Worm (Caenorhabditis elegans): ENCODE data around the gene C44B7.11.

C44B7.11 gene

ce11 chrII:6889580-6889922, 7.8 kb downstream of the C44B7.11 start:
- TF ChIP-seq dpff-1 (tag; optimal IDR thresholded peaks at IDR 0.05): no peak
- TF ChIP-seq snpc-1.3 (tag; optimal IDR thresholded peaks at IDR 0.05; ENCODE audit: insufficient read depth): no peak
- no peak for TF ChIP-seq lag-1 (GFP tag; IDR thresholded peaks at IDR 0.05)
- no peak for TF ChIP-seq F49E8.2 (tag; optimal IDR thresholded peaks at IDR 0.05; ENCODE audit: insufficient read depth)
- TF ChIP-seq ama-1 (optimal IDR thresholded peaks at IDR 0.05): peak; percentile 94
- no peak for TF ChIP-seq ama-1 (GFP tag; optimal IDR thresholded peaks at IDR 0.05)
- peak; percentile 46; the same call in 1 of the 2 replicates for TF ChIP-seq nfyb-1 (GFP tag; IDR thresholded peaks at IDR 0.05)
- no peak for TF ChIP-seq nhr-27 (tag; optimal IDR thresholded peaks at IDR 0.05)
- no peak for TF ChIP-seq ztf-6 (GFP tag; IDR thresholded peaks at IDR 0.05)
- TF ChIP-seq C06A6.2 (GFP tag; conservative IDR thresholded peaks at IDR 0.05): 0 out of 2 replicates have a peak, but pooled peaks have one; percentile 12
- peak; percentile 43 for TF ChIP-seq somi-1 (GFP tag; optimal IDR thresholded peaks at IDR 0.05)
- TF ChIP-seq lir-1 (GFP tag; conservative IDR thresholded peaks at IDR 0.05): no peak
- 0 out of 2 replicates have a peak, but pooled peaks have one; percentile 70 for TF ChIP-seq F37B4.10 (GFP tag; IDR thresholded peaks at IDR 0.05)
- no peak for TF ChIP-seq T26A5.8 (tag; optimal IDR thresholded peaks at IDR 0.05)
- no peak for TF ChIP-seq hrde-1 (tag; optimal IDR thresholded peaks at IDR 0.05; ENCODE audit: borderline replicate concordance)
- no peak for TF ChIP-seq chd-7 (tag; optimal IDR thresholded peaks at IDR 0.05)
- peak; percentile 33 for TF ChIP-seq fkh-3 (tag; optimal IDR thresholded peaks at IDR 0.05)

ce11 chrII:6888661-6889579, 8.4 kb downstream of the C44B7.11 start:
- TF ChIP-seq let-526 (GFP tag; IDR thresholded peaks at IDR 0.05) (no peak), lin-35 (GFP tag; optimal IDR thresholded peaks at IDR 0.05) (peak in 1 of 3 experiments; percentile 46), nhr-90 (tag; optimal IDR thresholded peaks at IDR 0.05) (no peak), attf-5 (GFP tag; optimal IDR thresholded peaks at IDR 0.05) (no peak), B0336.3 (GFP tag; IDR thresholded peaks at IDR 0.05) (0 out of 2 replicates have a peak, but pooled peaks have one; percentile 39), zfh-2 (GFP tag; conservative IDR thresholded peaks at IDR 0.05) (no peak), ama-1 (optimal IDR thresholded peaks at IDR 0.05) (peak; percentile 88), ama-1 (GFP tag; optimal IDR thresholded peaks at IDR 0.05) (no peak), repo-1 (tag; optimal IDR thresholded peaks at IDR 0.05) (no peak), hmg-1.2 (GFP tag; IDR thresholded peaks at IDR 0.05) (0 out of 2 replicates have a peak, but pooled peaks have one; percentile 4), ZK185.1 (tag; optimal IDR thresholded peaks at IDR 0.05; ENCODE audit: poor library complexity, severe bottlenecking) (peak; percentile 33)

DNA sequence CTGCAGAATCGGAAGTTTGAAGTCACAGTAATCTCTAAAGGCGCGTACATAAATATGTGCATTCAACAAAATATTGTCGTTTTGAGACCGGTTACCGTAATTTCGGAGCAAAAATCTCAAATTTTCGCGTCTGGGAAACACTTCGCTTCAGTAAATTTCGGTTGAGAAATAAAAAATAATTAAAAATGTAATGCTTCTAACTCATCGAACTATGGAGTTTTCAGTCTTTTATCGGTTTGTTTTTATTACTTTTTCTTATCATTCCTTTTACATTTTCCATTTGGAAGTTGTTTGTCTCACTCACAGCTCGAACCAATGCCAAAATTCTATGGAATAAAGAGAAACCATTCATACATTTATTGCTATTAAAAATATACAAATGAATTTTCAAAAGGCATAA, 9.1 kb downstream of the C44B7.11 start:
- TF ChIP-seq hsf-1 (GFP tag; IDR thresholded peaks at IDR 0.05): 0 out of 2 replicates have a peak, but pooled peaks have one; percentile 19
- TF ChIP-seq repo-1 (tag; optimal IDR thresholded peaks at IDR 0.05): peak; percentile 82
- no peak for TF ChIP-seq lag-1 (GFP tag; IDR thresholded peaks at IDR 0.05)
- TF ChIP-seq lin-54 (GFP tag; optimal IDR thresholded peaks at IDR 0.05): peak; percentile 44
- 0 out of 2 replicates have a peak, but pooled peaks have one; percentile 24 for TF ChIP-seq cebp-2 (GFP tag; IDR thresholded peaks at IDR 0.05)
- TF ChIP-seq chd-7 (tag; optimal IDR thresholded peaks at IDR 0.05): peak; percentile 21
- TF ChIP-seq ceh-40 (GFP tag; IDR thresholded peaks at IDR 0.05): no peak
- TF ChIP-seq F52B5.7 (tag; optimal IDR thresholded peaks at IDR 0.05): peak; percentile 66
- TF ChIP-seq him-1 (tag; optimal IDR thresholded peaks at IDR 0.05): peak; percentile 44
- TF ChIP-seq rec-8 (tag; optimal IDR thresholded peaks at IDR 0.05): no peak
- TF ChIP-seq madf-10 (tag; optimal IDR thresholded peaks at IDR 0.05): peak; percentile 61
- TF ChIP-seq K11D2.4 (GFP tag; IDR thresholded peaks at IDR 0.05): peak; percentile 81
- 0 out of 2 replicates have a peak, but pooled peaks have one; percentile 45 for TF ChIP-seq cebp-1 (GFP tag; IDR thresholded peaks at IDR 0.05)
- TF ChIP-seq cebp-1 (tag; optimal IDR thresholded peaks at IDR 0.05): peak; percentile 82
- TF ChIP-seq K12H6.12 (tag; optimal IDR thresholded peaks at IDR 0.05): peak; percentile 34
- peak; percentile 59 for TF ChIP-seq ztf-26 (tag; optimal IDR thresholded peaks at IDR 0.05)
- no peak for TF ChIP-seq F57C9.4 (tag; optimal IDR thresholded peaks at IDR 0.05)
- no peak for TF ChIP-seq aptf-2 (GFP tag; conservative IDR thresholded peaks at IDR 0.05)
- peak; percentile 54 for TF ChIP-seq lin-40 (tag; optimal IDR thresholded peaks at IDR 0.05)
- TF ChIP-seq madf-3 (GFP tag; IDR thresholded peaks at IDR 0.05): 0 out of 2 replicates have a peak, but pooled peaks have one; percentile 49
- peak in 1 of 3 experiments; percentile 32 for TF ChIP-seq lin-35 (GFP tag; optimal IDR thresholded peaks at IDR 0.05)
- no peak for TF ChIP-seq unc-130 (GFP tag; optimal IDR thresholded peaks at IDR 0.05)
